Worm (Caenorhabditis elegans): ENCODE measurements around the gene E02C12.6.

E02C12.6 gene

ce11 chrV:9332611-9333315 is 38.1 kb downstream of the E02C12.6 start:
- no peak for TF ChIP-seq mab-5 (tag; optimal IDR thresholded peaks at IDR 0.05)
- no peak for TF ChIP-seq tbx-8 (GFP tag; optimal IDR thresholded peaks at IDR 0.05)
- TF ChIP-seq mep-1 (tag; optimal IDR thresholded peaks at IDR 0.05), result no peak
- no peak for TF ChIP-seq cnd-1 (tag; optimal IDR thresholded peaks at IDR 0.05)
- no peak for TF ChIP-seq zip-8 (tag; optimal IDR thresholded peaks at IDR 0.05)
- no peak for TF ChIP-seq flh-1 (GFP tag; optimal IDR thresholded peaks at IDR 0.05)
- no peak for TF ChIP-seq ztf-11 (tag; optimal IDR thresholded peaks at IDR 0.05)
- no peak for TF ChIP-seq drap-1 (GFP tag; optimal IDR thresholded peaks at IDR 0.05)
- TF ChIP-seq blmp-1 (tag; optimal IDR thresholded peaks at IDR 0.05), result no peak
- TF ChIP-seq ceh-83 (GFP tag; optimal IDR thresholded peaks at IDR 0.05), result no peak
- TF ChIP-seq sptf-1 (tag; optimal IDR thresholded peaks at IDR 0.05), result no peak
- TF ChIP-seq M03D4.4 (tag; optimal IDR thresholded peaks at IDR 0.05), result no peak
- TF ChIP-seq bed-3 (GFP tag; optimal IDR thresholded peaks at IDR 0.05), result no peak
- no peak for TF ChIP-seq nhr-12 (tag; optimal IDR thresholded peaks at IDR 0.05)
- no peak for TF ChIP-seq lin-32 (GFP tag; optimal IDR thresholded peaks at IDR 0.05)
- no peak for TF ChIP-seq ham-2 (GFP tag; optimal IDR thresholded peaks at IDR 0.05)
- no peak for TF ChIP-seq mls-2 (tag; optimal IDR thresholded peaks at IDR 0.05)

DNA sequence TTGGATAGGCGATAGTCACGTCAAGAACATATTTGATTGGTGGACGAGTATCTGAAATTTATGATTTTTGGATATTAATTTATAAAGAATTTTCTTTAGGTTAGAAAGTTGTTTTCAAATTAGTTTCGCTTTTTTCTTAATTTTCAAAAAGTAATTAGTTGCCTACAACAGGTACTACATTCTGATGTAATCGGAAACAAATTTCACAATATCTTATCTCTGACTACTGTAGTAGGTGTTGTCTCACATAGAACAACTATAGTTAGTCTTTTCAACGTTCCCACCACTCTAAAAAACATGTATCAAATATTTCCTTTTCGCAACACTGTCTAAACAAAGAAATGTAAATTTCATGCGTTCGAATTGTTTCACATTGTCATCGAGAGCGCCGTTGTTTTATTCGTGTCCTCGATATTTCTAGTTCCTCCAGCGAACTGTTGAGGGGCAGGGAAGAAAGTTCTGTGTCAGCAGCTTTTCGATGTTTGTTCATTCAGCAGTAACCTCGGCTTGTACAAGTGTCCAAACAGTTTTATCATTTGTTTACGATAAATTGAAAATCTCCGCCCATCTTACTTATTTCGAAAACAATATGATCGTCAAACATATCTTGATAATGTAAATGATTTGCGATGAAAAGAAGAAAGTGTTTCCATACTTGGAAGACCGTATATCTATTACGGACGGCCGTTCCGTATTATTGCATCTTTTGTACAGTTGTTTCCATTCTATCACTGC is 41.5 kb downstream of the E02C12.6 start:
- TF ChIP-seq nhr-237 (tag; optimal IDR thresholded peaks at IDR 0.05), result no peak
- TF ChIP-seq ham-2 (GFP tag; optimal IDR thresholded peaks at IDR 0.05), result no peak
- no peak for TF ChIP-seq unc-120 (tag; optimal IDR thresholded peaks at IDR 0.05; ENCODE audit: poor library complexity, severe bottlenecking)
- TF ChIP-seq nhr-76 (tag; optimal IDR thresholded peaks at IDR 0.05), result no peak
- TF ChIP-seq snpc-4 (tag; optimal IDR thresholded peaks at IDR 0.05), result no peak
- TF ChIP-seq mls-2 (tag; optimal IDR thresholded peaks at IDR 0.05), result no peak
- TF ChIP-seq sptf-1 (tag; optimal IDR thresholded peaks at IDR 0.05), result no peak
- no peak for TF ChIP-seq cnd-1 (tag; optimal IDR thresholded peaks at IDR 0.05)
- no peak for TF ChIP-seq zip-8 (tag; optimal IDR thresholded peaks at IDR 0.05)
- no peak for TF ChIP-seq nhr-12 (tag; optimal IDR thresholded peaks at IDR 0.05)
- TF ChIP-seq mab-5 (tag; optimal IDR thresholded peaks at IDR 0.05), result no peak
- no peak for TF ChIP-seq pha-4 (tag; optimal IDR thresholded peaks at IDR 0.05)
- no peak for TF ChIP-seq tbx-8 (GFP tag; optimal IDR thresholded peaks at IDR 0.05)
- no peak for TF ChIP-seq drap-1 (GFP tag; optimal IDR thresholded peaks at IDR 0.05)
- TF ChIP-seq lin-32 (GFP tag; optimal IDR thresholded peaks at IDR 0.05), result no peak
- no peak for TF ChIP-seq ceh-39 (tag; optimal IDR thresholded peaks at IDR 0.05)
- no peak for TF ChIP-seq flh-1 (GFP tag; optimal IDR thresholded peaks at IDR 0.05)
- TF ChIP-seq lin-13 (tag; optimal IDR thresholded peaks at IDR 0.05), result no peak

DNA sequence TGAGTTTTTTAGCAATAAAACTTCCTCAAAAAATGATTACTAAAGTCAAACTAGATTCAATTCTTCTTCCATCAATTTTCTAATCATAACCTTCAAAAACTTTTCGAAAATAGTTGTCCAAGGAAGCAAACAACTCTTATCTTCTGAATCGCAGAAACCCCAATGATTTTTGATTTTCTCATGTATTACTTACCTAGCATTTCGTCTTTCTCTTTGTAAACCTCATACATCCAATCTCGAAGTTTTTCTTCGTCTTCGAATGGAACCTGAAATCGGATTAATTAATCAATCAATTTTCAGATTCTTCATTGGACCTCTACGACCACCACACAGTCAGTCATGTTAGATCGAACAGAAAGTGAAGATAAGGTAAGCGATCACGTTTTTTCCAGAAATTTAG is 42.2 kb downstream of the E02C12.6 start, which contains the start of gene K07B1.4:
TSS of gene K07B1.4 (plus strand) at position 301 of the 400 bp plus-strand sequence.
- TF ChIP-seq ztf-11 (tag; optimal IDR thresholded peaks at IDR 0.05), result no peak

- TF ChIP-seq nhr-237 (tag; optimal IDR thresholded peaks at IDR 0.05), result no peak
Observed at ce11 chrV:9327691-9328090, 43.2 kb downstream of the E02C12.6 start.

ce11 chrV:9326903-9327302 is 44.0 kb downstream of the E02C12.6 start:
- TF ChIP-seq sptf-1 (tag; optimal IDR thresholded peaks at IDR 0.05) (no peak), nhr-12 (tag; optimal IDR thresholded peaks at IDR 0.05) (no peak), drap-1 (GFP tag; optimal IDR thresholded peaks at IDR 0.05) (no peak), mep-1 (tag; optimal IDR thresholded peaks at IDR 0.05) (no peak), elt-3 (tag; optimal IDR thresholded peaks at IDR 0.05) (no peak), nhr-237 (tag; optimal IDR thresholded peaks at IDR 0.05) (no peak), pha-4 (tag; optimal IDR thresholded peaks at IDR 0.05) (no peak), lsy-2 (tag; optimal IDR thresholded peaks at IDR 0.05) (no peak), ceh-39 (tag; optimal IDR thresholded peaks at IDR 0.05) (no peak), lin-32 (GFP tag; optimal IDR thresholded peaks at IDR 0.05) (no peak)

ce11 chrV:9324167-9324566 is 46.7 kb downstream of the E02C12.6 start:
- TF ChIP-seq elt-3 (tag; optimal IDR thresholded peaks at IDR 0.05) (no peak), tbx-8 (GFP tag; optimal IDR thresholded peaks at IDR 0.05) (no peak)

Data from whole organism, mixed stage, embryonic.